Fruit fly (Drosophila melanogaster) whole organism, adult: ENCODE measurements around the gene CG13053.

Source experiments
- CG11617 ChIP-seq: fragments of 200-800 bp; sonication (Bioruptor generic); optimal IDR thresholded peaks from 2 replicates; lab custom pipeline; 2017; ENCODE audit warnings: mild to moderate bottlenecking, missing biosample characterization, missing genetic modification reagents, missing genetic modification characterization
- CG12768 ChIP-seq: fragments of 200-800 bp; sonication (Bioruptor generic); optimal IDR thresholded peaks from 2 replicates; lab custom pipeline; 2017; ENCODE audit warnings: missing biosample characterization, missing genetic modification characterization, mild to moderate bottlenecking, moderate library complexity, missing genetic modification reagents
- CG14711 ChIP-seq: fragments of 200-800 bp; sonication (Bioruptor generic); optimal IDR thresholded peaks from 2 replicates; lab custom pipeline; 2018; ENCODE audit warnings: missing biosample characterization, mild to moderate bottlenecking, missing genetic modification characterization, moderate library complexity
- CG1620 ChIP-seq: fragments of 200-800 bp; sonication (Bioruptor generic); optimal IDR thresholded peaks from 2 replicates; lab custom pipeline; 2016; ENCODE audit warnings: missing biosample characterization, missing genetic modification characterization
- CG33017 ChIP-seq: fragments of 200-800 bp; sonication (Bioruptor generic); optimal IDR thresholded peaks from 2 replicates; lab custom pipeline; 2018; ENCODE audit warnings: missing biosample characterization, mild to moderate bottlenecking, missing genetic modification characterization, moderate library complexity
- CG5204 ChIP-seq: fragments of 200-800 bp; sonication (Bioruptor generic); optimal IDR thresholded peaks from 2 replicates; lab custom pipeline; 2016; ENCODE audit warnings: missing biosample characterization, missing genetic modification characterization
- CG7045 ChIP-seq: fragments of 200-800 bp; sonication (Bioruptor generic); optimal IDR thresholded peaks from 2 replicates; lab custom pipeline; 2017; ENCODE audit warnings: missing biosample characterization, mild to moderate bottlenecking, missing genetic modification characterization
- CG7101 ChIP-seq: fragments of 200-800 bp; sonication (Bioruptor generic); optimal IDR thresholded peaks from 2 replicates; lab custom pipeline; 2018; ENCODE audit warnings: missing biosample characterization, mild to moderate bottlenecking, missing genetic modification characterization, moderate library complexity
- Clk ChIP-seq: fragments of 200-800 bp; sonication (Bioruptor generic); optimal IDR thresholded peaks from 2 replicates; lab custom pipeline; 2017; ENCODE audit warnings: missing biosample characterization, missing genetic modification characterization
- Crg-1 ChIP-seq: fragments of 200-800 bp; sonication (Bioruptor generic); optimal IDR thresholded peaks from 2 replicates; lab custom pipeline; 2016; ENCODE audit warnings: missing biosample characterization, missing genetic modification characterization
- Hr96 ChIP-seq: fragments of 200-800 bp; sonication (Bioruptor generic); optimal IDR thresholded peaks from 2 replicates; lab custom pipeline; 2016; ENCODE audit warnings: missing biosample characterization, missing genetic modification characterization
- Mnt ChIP-seq: fragments of 200-800 bp; sonication (Bioruptor generic); optimal IDR thresholded peaks from 2 replicates; lab custom pipeline; 2016; ENCODE audit warnings: missing biosample characterization, mild to moderate bottlenecking, missing genetic modification characterization
- bab1 ChIP-seq: fragments of 200-800 bp; sonication (Bioruptor generic); optimal IDR thresholded peaks from 3 replicates; lab custom pipeline; 2019; ENCODE audit warnings: missing biosample characterization, mild to moderate bottlenecking, missing genetic modification characterization, moderate library complexity
- cic ChIP-seq: fragments of 200-800 bp; sonication (Bioruptor generic); optimal IDR thresholded peaks from 2 replicates; lab custom pipeline; 2017; ENCODE audit warnings: missing biosample characterization, mild to moderate bottlenecking, missing genetic modification characterization, moderate library complexity
- cnc ChIP-seq, 2 experiments: fragments of >200 bp; optimal IDR thresholded peaks; 2 replicates each; lab custom pipeline; 2017
- kay ChIP-seq: fragments of 200-800 bp; sonication (Bioruptor generic); peaks from one replicate; lab custom pipeline; 2016; ENCODE audit warnings: missing biosample characterization, missing genetic modification characterization, borderline replicate concordance
- ovo ChIP-seq: fragments of 200-800 bp; sonication (Bioruptor generic); optimal IDR thresholded peaks from 2 replicates; lab custom pipeline; 2016; ENCODE audit warnings: missing biosample characterization, missing genetic modification characterization
- pad ChIP-seq: fragments of 200-800 bp; sonication (Bioruptor generic); optimal IDR thresholded peaks from 3 replicates; lab custom pipeline; 2017; ENCODE audit warnings: missing biosample characterization, missing genetic modification characterization, mild to moderate bottlenecking, moderate library complexity, missing genetic modification reagents
- tj ChIP-seq: fragments of 200-800 bp; sonication (Bioruptor generic); optimal IDR thresholded peaks from 3 replicates; lab custom pipeline; 2017; ENCODE audit warnings: missing biosample characterization, mild to moderate bottlenecking, missing genetic modification characterization, moderate library complexity
- toe ChIP-seq: fragments of 200-800 bp; sonication (Bioruptor generic); optimal IDR thresholded peaks from 2 replicates; lab custom pipeline; 2016; ENCODE audit warnings: missing biosample characterization, missing genetic modification characterization

CG13053 gene

dm6 chr3L:16281880-16282556 is 22.5 kb upstream of the CG13053 start, which contains the start of gene CG13049:
CG13049 (minus strand) TSS chr3L:16281930.
- no peak for TF ChIP-seq cic
- TF ChIP-seq pad = no peak
- no peak for TF ChIP-seq kay (GFP tag; lab: Kevin White, UChicago)
- no peak for TF ChIP-seq CG5204 (GFP tag; lab: Kevin White, UChicago)
- TF ChIP-seq ovo = no peak
- TF ChIP-seq tj (GFP tag; lab: Kevin White, UChicago) = no peak
- no peak for TF ChIP-seq CG7045 (GFP tag; lab: Kevin White, UChicago)
- TF ChIP-seq cnc (optimal IDR thresholded peaks at IDR 0.05; lab: Kevin White, UChicago) = no peak
- TF ChIP-seq Crg-1 = no peak
- TF ChIP-seq Mnt (GFP tag; lab: Kevin White, UChicago) = no peak
- no peak for TF ChIP-seq CG11617
- TF ChIP-seq toe = no peak
- no peak for TF ChIP-seq Hr96 (GFP tag; lab: Kevin White, UChicago)
- no peak for TF ChIP-seq bab1 (GFP tag; lab: Kevin White, UChicago)
- TF ChIP-seq CG33017 (tag; lab: Kevin White, UChicago) = no peak
- no peak for TF ChIP-seq CG7101 (tag; lab: Kevin White, UChicago)
- TF ChIP-seq CG1620 (GFP tag; lab: Kevin White, UChicago) = no peak
- TF ChIP-seq Clk = no peak
- no peak for TF ChIP-seq CG14711

dm6 chr3L:16279987-16280454 is 20.5 kb upstream of the CG13053 start, which contains the start of gene CG13064:
CG13064 (plus strand) TSS chr3L:16280404.
- TF ChIP-seq CG7045 (GFP tag; lab: Kevin White, UChicago) (no peak), CG11617 (no peak), CG7101 (tag; lab: Kevin White, UChicago) (no peak), ovo (no peak), cic (no peak), CG1620 (GFP tag; lab: Kevin White, UChicago) (no peak), CG12768 (no peak), bab1 (GFP tag; lab: Kevin White, UChicago) (no peak), Crg-1 (no peak), cnc (optimal IDR thresholded peaks at IDR 0.05; lab: Kevin White, UChicago) (no peak), kay (GFP tag; lab: Kevin White, UChicago) (no peak), tj (GFP tag; lab: Kevin White, UChicago) (no peak)

- no peak for TF ChIP-seq kay (GFP tag; lab: Kevin White, UChicago)
- no peak for TF ChIP-seq Clk
- no peak for TF ChIP-seq CG7101 (tag; lab: Kevin White, UChicago)
- TF ChIP-seq CG7045 (GFP tag; lab: Kevin White, UChicago) = no peak
- no peak for TF ChIP-seq tj (GFP tag; lab: Kevin White, UChicago)
- no peak for TF ChIP-seq CG14711
- no peak for TF ChIP-seq CG33017 (tag; lab: Kevin White, UChicago)
Measured at dm6 chr3L:16279171-16279570, 19.6 kb upstream of the CG13053 start, which contains the start of gene CG13050. CG13050 (minus strand) TSS chr3L:16279271.

- no peak for TF ChIP-seq CG7045 (GFP tag; lab: Kevin White, UChicago)
- TF ChIP-seq kay (GFP tag; lab: Kevin White, UChicago) = no peak
- no peak for TF ChIP-seq pad
- TF ChIP-seq cnc (optimal IDR thresholded peaks at IDR 0.05; lab: Kevin White, UChicago) = no peak
- no peak for TF ChIP-seq Clk
- TF ChIP-seq CG14711 = no peak
- no peak for TF ChIP-seq toe
- TF ChIP-seq Mnt (GFP tag; lab: Kevin White, UChicago) = no peak
- no peak for TF ChIP-seq CG5204 (GFP tag; lab: Kevin White, UChicago)
Measured at dm6 chr3L:16277135-16277534, 17.6 kb upstream of the CG13053 start, which contains the start of gene CG13065. CG13065 (plus strand) TSS chr3L:16277435.

dm6 chr3L:16275391-16276017 is 16.0 kb upstream of the CG13053 start:
- no peak for TF ChIP-seq Clk
- TF ChIP-seq CG14711 = no peak
- TF ChIP-seq kay (GFP tag; lab: Kevin White, UChicago) = no peak
- TF ChIP-seq bab1 (GFP tag; lab: Kevin White, UChicago) = no peak
- TF ChIP-seq CG12768 = no peak
- TF ChIP-seq CG1620 (GFP tag; lab: Kevin White, UChicago) = no peak
- TF ChIP-seq ovo = no peak
- TF ChIP-seq Mnt (GFP tag; lab: Kevin White, UChicago) = no peak
- no peak for TF ChIP-seq CG7101 (tag; lab: Kevin White, UChicago)
- TF ChIP-seq Hr96 (GFP tag; lab: Kevin White, UChicago) = no peak

- TF ChIP-seq CG5204 (GFP tag; lab: Kevin White, UChicago) (no peak), CG11617 (no peak), toe (no peak), cnc (optimal IDR thresholded peaks at IDR 0.05; lab: Kevin White, UChicago) (no peak), bab1 (GFP tag; lab: Kevin White, UChicago) (no peak), cic (no peak), CG14711 (no peak), Crg-1 (no peak), Mnt (GFP tag; lab: Kevin White, UChicago) (no peak), CG12768 (no peak), Hr96 (GFP tag; lab: Kevin White, UChicago) (no peak), ovo (no peak), Clk (no peak), CG7101 (tag; lab: Kevin White, UChicago) (no peak), CG1620 (GFP tag; lab: Kevin White, UChicago) (no peak), CG7045 (GFP tag; lab: Kevin White, UChicago) (no peak), kay (GFP tag; lab: Kevin White, UChicago) (no peak), CG33017 (tag; lab: Kevin White, UChicago) (no peak), pad (no peak), tj (GFP tag; lab: Kevin White, UChicago) (no peak)
Measured at dm6 chr3L:16272338-16272959, 12.9 kb upstream of the CG13053 start, which contains the start of gene CG13066. CG13066 (plus strand) TSS chr3L:16272909.
